Worm (Caenorhabditis elegans) whole organism, L4/young adult: ENCODE data around the gene mtr-4.

ENCODE experiments used
- W03F9.2 ChIP-seq: fragments of 150-350 bp; optimal IDR thresholded peaks from 2 replicates; lab custom pipeline; 2014; ENCODE audit warnings: missing biosample characterization, missing genetic modification characterization
- him-1 ChIP-seq: sonication (generic microtip); optimal IDR thresholded peaks from 2 replicates; lab custom pipeline; 2016; ENCODE audit warnings: missing genotype, missing genetic modification reagents, missing genetic modification characterization, missing compliant biosample characterization

ce11 chrIV:9872786-9873185 lies 47.3 kb downstream of the mtr-4 start:
- TF ChIP-seq him-1 (tag; lab: Kevin White, UChicago) (no peak), W03F9.2 (tag; lab: Kevin White, UChicago) (no peak)
